Worm (Caenorhabditis elegans): ENCODE measurements around the gene msp-56.

The msp-56 gene

DNA sequence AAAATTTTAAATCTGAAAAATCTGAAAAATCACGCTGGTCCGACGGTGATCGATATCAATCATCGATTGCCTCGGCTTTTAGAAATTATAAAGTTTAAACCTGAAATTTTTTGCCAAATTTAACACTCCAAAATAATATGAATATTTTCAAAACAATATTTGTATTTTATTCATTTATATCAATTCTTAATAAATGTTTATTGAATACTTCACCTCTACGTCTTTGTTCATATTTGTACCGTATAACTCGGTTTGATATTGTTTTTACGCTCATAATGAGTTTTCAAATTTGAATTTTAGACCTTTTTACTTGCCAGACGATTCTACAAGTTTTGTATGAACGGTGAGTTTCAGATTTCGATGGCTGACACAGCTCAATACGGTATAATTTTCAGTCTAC, 23.4 kb downstream of the msp-56 start, which contains the start of the genes K07F5.15 and K07F5.22:
K07F5.15 (plus strand) TSS at position 301 of the 400 bp plus-strand sequence.
K07F5.22 (plus strand) TSS at position 301 of the 400 bp plus-strand sequence.
- TF ChIP-seq dve-1 (tag; optimal IDR thresholded peaks at IDR 0.05; ENCODE audit: insufficient read depth): no peak
- no peak for TF ChIP-seq madf-9 (GFP tag; conservative IDR thresholded peaks at IDR 0.05)
- TF ChIP-seq saeg-2 (GFP tag; IDR thresholded peaks at IDR 0.05): no peak
- TF ChIP-seq hmg-1.1 (GFP tag; IDR thresholded peaks at IDR 0.05): no peak
- TF ChIP-seq Y105C5A.15 (GFP tag; IDR thresholded peaks at IDR 0.05): no peak
- TF ChIP-seq zip-2 (tag; optimal IDR thresholded peaks at IDR 0.05): no peak
- TF ChIP-seq zfp-2 (tag; optimal IDR thresholded peaks at IDR 0.05): no peak
- no peak for TF ChIP-seq unc-39 (tag; optimal IDR thresholded peaks at IDR 0.05)
- TF ChIP-seq nhr-111 (GFP tag; optimal IDR thresholded peaks at IDR 0.05): no peak
- no peak for TF ChIP-seq attf-4 (tag; optimal IDR thresholded peaks at IDR 0.05)
- TF ChIP-seq snpc-1.2 (GFP tag; IDR thresholded peaks at IDR 0.05): no peak
- TF ChIP-seq aly-2 (tag; optimal IDR thresholded peaks at IDR 0.05): no peak
- TF ChIP-seq hif-1 (tag; optimal IDR thresholded peaks at IDR 0.05): no peak
- no peak for TF ChIP-seq lin-39 (tag; optimal IDR thresholded peaks at IDR 0.05)
- no peak for TF ChIP-seq aha-1 (tag)
- no peak for TF ChIP-seq ceh-20 (GFP tag; IDR thresholded peaks at IDR 0.05)
- no peak for TF ChIP-seq unc-62 (GFP tag; optimal IDR thresholded peaks at IDR 0.05 in 1 of 2)
- no peak for TF ChIP-seq unc-62 (tag; optimal IDR thresholded peaks at IDR 0.05)
- no peak for TF ChIP-seq lsy-2 (tag; optimal IDR thresholded peaks at IDR 0.05)
- no peak for TF ChIP-seq mxl-3 (GFP tag; optimal IDR thresholded peaks at IDR 0.05)
- TF ChIP-seq daf-8 (GFP tag; IDR thresholded peaks at IDR 0.05): no peak

ce11 chrIV:9866865-9867264, 25.5 kb downstream of the msp-56 start:
- TF ChIP-seq daf-19 (GFP tag; conservative IDR thresholded peaks at IDR 0.05) (no peak), nhr-28 (tag; optimal IDR thresholded peaks at IDR 0.05) (peak; percentile 86), madf-9 (GFP tag; conservative IDR thresholded peaks at IDR 0.05) (no peak), lim-7 (GFP tag; IDR thresholded peaks at IDR 0.05) (no peak), attf-4 (tag; optimal IDR thresholded peaks at IDR 0.05) (no peak), dmd-9 (GFP tag; IDR thresholded peaks at IDR 0.05) (no peak)

DNA sequence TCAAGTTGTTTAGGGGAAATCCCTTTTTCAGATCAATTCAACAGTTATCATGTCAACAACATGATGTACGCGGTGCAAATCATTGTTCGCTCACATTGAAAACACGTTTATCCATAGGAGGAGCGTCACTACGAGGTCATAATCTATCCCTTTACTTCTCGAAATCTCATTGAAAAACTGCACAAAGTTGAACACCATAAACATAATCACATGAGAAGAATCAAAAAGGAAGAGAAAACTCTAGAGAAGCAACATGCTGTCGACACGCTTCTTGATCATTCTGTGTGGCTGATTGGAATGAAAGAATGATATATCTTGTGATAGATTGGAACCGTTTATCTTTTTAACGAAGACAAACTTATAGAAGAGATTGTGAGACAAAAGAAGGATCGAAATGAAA, 26.6 kb downstream of the msp-56 start:
- TF ChIP-seq nhr-77 (tag; optimal IDR thresholded peaks at IDR 0.05) (peak; percentile 12), set-16 (GFP tag; IDR thresholded peaks at IDR 0.05) (no peak), nhr-237 (tag; optimal IDR thresholded peaks at IDR 0.05) (no peak), mxl-2 (GFP tag; conservative IDR thresholded peaks at IDR 0.05) (no peak), nhr-28 (tag; optimal IDR thresholded peaks at IDR 0.05) (peak; percentile 92), tag-97 (GFP tag; IDR thresholded peaks at IDR 0.05) (no peak), nhr-6 (tag; optimal IDR thresholded peaks at IDR 0.05) (no peak), duxl-1 (tag; optimal IDR thresholded peaks at IDR 0.05; ENCODE audit: poor library complexity) (peak; percentile 9), F26F4.8 (GFP tag; conservative IDR thresholded peaks at IDR 0.05) (no peak), ZK337.2 (GFP tag; IDR thresholded peaks at IDR 0.05) (no peak), spr-3 (GFP tag; optimal IDR thresholded peaks at IDR 0.05) (no peak), daf-12 (tag; optimal IDR thresholded peaks at IDR 0.05) (no peak), ztf-7 (tag; optimal IDR thresholded peaks at IDR 0.05) (no peak), tra-1 (GFP tag; IDR thresholded peaks at IDR 0.05) (peak; percentile 24; the same call in 1 of the 2 replicates), egl-43 (GFP tag; IDR thresholded peaks at IDR 0.05) (no peak), madf-9 (GFP tag; conservative IDR thresholded peaks at IDR 0.05) (no peak), dmd-6 (GFP tag; IDR thresholded peaks at IDR 0.05) (peak; percentile 79), hlh-11 (tag; optimal IDR thresholded peaks at IDR 0.05) (peak; percentile 90), snpc-4 (tag; optimal IDR thresholded peaks at IDR 0.05) (no peak), mdt-29 (GFP tag; IDR thresholded peaks at IDR 0.05) (peak; percentile 90), zfp-3 (GFP tag; conservative IDR thresholded peaks at IDR 0.05) (no peak), saeg-2 (GFP tag; IDR thresholded peaks at IDR 0.05) (no peak), ceh-20 (GFP tag; IDR thresholded peaks at IDR 0.05) (peak; percentile 58; the same call in 1 of the 2 replicates), aha-1 (tag) (peak; percentile 92), F10B5.3 (tag; optimal IDR thresholded peaks at IDR 0.05) (no peak), dmd-9 (GFP tag; IDR thresholded peaks at IDR 0.05) (no peak), jun-1 (tag; optimal IDR thresholded peaks at IDR 0.05) (no peak), nhr-111 (GFP tag; optimal IDR thresholded peaks at IDR 0.05) (no peak), unc-62 (GFP tag; optimal IDR thresholded peaks at IDR 0.05 in 1 of 2) (peak in 1 of 2 experiments; percentile 98), unc-62 (tag; optimal IDR thresholded peaks at IDR 0.05) (no peak), nhr-42 (GFP tag; IDR thresholded peaks at IDR 0.05) (no peak), cey-2 (tag; optimal IDR thresholded peaks at IDR 0.05; ENCODE audit: borderline replicate concordance, insufficient read depth) (peak; percentile 94)

Data from whole organism, L4 larva.